Fruit fly (Drosophila melanogaster): Measurements from ENCODE around the gene CG6415.

CG6415 gene

DNA sequence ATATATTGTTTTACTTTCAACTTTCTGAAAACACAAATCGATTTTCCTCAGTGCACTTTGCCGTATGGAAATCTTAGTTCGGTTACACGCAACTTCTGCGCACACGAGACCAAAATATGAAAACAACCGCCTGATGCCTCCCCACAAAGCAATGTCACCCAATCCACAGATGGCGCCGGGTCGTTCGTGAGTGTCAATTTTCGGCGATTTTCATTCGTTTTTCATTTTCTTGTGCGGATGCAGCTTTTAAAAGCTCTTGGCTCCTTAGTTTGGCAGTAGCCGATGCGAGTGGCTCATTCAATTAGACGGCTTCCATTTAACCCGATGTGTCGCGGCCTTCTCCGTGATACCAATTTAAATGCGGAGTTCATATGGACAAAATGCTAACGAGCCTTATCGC lies 20.5 kb downstream of the CG6415 start, which contains the start of gene CG6431:
TSS of gene CG6431 (plus strand) at position 301 of the 400 bp plus-strand sequence.
- TF ChIP-seq CTCF (optimal IDR thresholded peaks at IDR 0.05) (no peak), CG8478 (optimal IDR thresholded peaks at IDR 0.05) (no peak)

DNA sequence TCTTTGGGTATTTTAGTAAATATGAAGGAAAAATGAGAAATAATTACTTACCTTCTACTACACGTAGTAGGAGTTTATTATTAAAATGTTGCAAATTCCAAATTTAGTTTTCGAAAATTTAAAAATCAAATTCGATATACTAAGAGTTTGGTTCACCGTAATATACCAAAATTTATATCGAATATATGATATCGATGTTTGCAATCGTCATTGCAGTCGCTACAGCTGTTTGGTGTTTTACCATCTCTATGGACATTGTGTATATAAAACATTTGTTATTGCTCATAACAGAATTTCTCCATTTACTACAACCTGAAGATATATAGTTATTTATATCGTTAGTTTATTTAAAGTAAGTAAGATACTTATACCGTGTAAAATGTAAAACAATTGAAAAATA lies 25.3 kb downstream of the CG6415 start, which contains the start of gene CG6443:
TSS of gene CG6443 (plus strand) at position 228 of the 400 bp plus-strand sequence.
- no peak for TF ChIP-seq CG8478 (optimal IDR thresholded peaks at IDR 0.05)
- TF ChIP-seq CTCF (optimal IDR thresholded peaks at IDR 0.05), result no peak

DNA sequence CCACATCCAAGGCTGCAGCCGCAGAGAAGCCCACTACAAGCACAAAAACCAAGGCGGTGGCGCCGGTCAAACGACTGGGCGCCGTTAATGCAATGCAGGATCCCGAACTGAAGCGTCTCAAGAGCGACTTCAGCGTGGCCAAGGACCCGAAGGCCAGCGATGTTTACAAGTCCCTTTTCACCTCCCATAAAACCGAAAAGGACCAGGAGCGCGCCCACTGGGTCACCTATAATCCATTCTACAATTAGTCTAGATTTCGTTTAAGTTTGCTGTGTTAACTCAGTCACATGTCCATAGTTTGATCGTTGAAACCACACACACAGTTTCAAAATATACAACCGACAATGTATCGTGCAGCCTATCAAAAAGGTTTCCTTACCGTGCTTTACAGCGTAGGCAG lies 26.5 kb downstream of the CG6415 start, which contains the start of gene CG17118:
TSS of gene CG17118 (plus strand) at position 301 of the 400 bp plus-strand sequence.
- TF ChIP-seq CTCF (optimal IDR thresholded peaks at IDR 0.05) (no peak), CG8478 (optimal IDR thresholded peaks at IDR 0.05) (no peak)

DNA sequence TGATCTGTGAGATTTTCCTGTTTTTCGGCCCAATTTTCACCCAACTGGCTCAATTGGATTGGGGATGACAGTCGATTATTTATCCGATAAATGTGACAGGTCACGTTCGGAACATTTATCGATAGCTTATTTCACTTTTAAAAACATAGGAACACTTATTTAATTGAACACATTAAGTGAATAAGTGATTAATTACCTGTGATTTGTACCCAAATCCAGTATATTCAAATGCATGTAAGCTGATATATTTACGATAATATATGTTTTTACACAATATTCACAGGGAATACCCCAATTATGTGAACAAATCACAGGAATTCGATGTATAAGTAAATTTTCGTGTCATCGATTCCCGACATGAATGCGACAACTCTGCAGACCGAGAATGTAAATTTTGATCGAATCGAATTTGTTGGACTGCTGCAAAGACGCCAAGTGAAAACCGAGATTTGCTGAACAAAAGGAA lies 29.0 kb downstream of the CG6415 start, which contains the start of the genes EMC3 and Dpy-30L1:
TSS of gene EMC3 (minus strand) at position 81 of the 466 bp plus-strand sequence.
TSS of gene Dpy-30L1 (plus strand) at position 311 of the 466 bp plus-strand sequence.
- no peak for TF ChIP-seq CTCF (optimal IDR thresholded peaks at IDR 0.05)

DNA sequence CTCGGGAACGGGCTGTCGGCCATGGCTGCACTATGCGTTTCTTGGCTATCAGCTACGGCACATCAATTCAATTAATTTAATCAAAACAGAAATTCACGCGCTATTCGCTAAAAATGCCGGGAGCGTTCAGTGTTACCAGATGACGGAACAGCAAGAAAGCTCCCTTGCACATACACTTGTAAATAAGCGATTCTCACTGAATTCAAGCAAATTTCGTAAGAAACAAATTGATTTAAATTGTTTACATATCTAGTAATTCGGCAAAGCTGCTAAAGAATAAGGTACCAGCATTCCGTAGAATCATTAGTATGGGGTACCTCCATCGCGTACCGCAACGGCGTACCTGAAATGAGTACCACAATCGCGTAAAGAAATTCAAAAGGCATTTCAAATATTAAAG lies 32.5 kb downstream of the CG6415 start, which contains the start of gene Nup107:
TSS of gene Nup107 (minus strand) at position 149 of the 400 bp plus-strand sequence.
- TF ChIP-seq CG8478 (optimal IDR thresholded peaks at IDR 0.05) (no peak), CTCF (optimal IDR thresholded peaks at IDR 0.05) (no peak)

DNA sequence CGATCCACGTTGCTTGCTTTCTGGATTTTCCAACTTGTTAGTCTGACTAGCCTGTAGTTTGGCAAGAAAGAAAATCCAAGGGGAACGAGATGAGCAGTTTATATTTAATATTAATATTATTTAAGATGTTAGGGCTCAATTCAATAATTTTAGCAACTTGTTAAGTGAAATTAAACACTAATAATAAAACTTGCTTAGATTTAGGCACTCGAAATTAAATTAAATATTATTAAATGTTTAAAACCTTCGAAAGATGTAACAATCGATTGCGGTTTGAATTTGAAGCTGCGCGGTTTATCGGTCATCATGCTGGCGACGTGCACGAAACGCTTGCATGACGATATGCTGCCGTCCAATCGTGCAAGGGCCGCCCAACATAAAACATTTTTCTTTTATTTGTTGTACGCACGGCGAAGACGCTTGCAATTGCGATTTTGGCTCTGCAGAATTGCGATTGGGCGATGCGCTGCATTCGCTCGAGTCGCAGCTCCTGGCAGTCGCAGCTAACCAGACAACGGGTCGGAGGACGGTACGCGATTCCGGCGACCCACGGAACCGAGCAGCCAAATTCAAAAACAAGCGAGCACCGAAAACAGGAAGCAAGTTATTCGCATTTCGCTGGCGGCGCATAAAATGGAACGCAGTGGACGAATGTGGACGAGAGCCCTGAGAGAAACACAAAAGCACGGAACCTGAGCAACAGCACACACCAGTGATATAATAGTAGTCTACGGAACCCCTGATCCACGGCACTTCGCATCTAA lies 33.8 kb downstream of the CG6415 start, which contains the start of the genes Vha16-5 and CG12299:
TSS of gene Vha16-5 (minus strand) at position 51 of the 764 bp plus-strand sequence.
TSS of gene CG12299 (plus strand) at position 353 of the 764 bp plus-strand sequence.
- no peak for TF ChIP-seq CG8478 (optimal IDR thresholded peaks at IDR 0.05)
- TF ChIP-seq CTCF (optimal IDR thresholded peaks at IDR 0.05), result no peak

DNA sequence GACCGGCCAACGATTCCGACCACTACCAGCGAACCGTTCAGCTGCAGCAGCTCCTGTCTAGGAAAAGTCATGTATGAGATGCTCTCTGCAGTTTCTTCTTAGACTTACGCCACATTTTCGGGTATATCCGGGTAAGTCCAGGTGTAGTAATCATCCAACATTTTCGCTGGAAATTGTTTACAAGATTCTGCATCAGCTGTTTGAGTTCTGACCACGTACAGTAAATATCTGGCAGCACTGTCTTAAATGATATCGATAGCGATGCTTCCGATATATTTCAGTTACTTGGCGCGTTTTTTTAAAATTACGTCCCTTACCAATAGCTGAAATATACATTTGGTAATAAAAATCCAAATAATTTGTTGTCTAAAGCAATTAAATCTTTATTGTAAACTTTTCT lies 40.3 kb downstream of the CG6415 start, which contains the start of gene CG6729:
TSS of gene CG6729 (minus strand) at position 222 of the 400 bp plus-strand sequence.
- TF ChIP-seq CG8478 (optimal IDR thresholded peaks at IDR 0.05), result no peak
- no peak for TF ChIP-seq CTCF (optimal IDR thresholded peaks at IDR 0.05)

DNA sequence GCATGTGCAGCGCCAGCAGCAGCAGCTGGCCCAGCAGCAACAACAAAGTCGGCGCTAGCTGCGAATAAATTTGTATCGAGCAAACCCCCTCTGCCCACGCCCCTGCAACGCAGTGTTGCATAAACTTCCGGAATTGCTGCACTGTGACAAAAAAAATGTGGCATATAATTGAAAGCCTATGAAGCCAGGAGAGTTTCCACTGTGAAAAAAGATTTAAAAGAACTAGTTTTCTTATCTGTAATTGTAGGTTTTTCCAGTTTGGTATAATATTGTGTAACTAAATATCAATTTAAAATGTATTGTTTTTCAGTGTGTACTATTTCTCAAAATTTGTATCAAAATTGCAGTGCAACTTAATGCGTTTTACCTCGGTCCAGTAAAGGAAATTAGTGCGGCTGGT lies 44.8 kb downstream of the CG6415 start:
- no peak for TF ChIP-seq CTCF (optimal IDR thresholded peaks at IDR 0.05)
- no peak for TF ChIP-seq CG8478 (optimal IDR thresholded peaks at IDR 0.05)

DNA sequence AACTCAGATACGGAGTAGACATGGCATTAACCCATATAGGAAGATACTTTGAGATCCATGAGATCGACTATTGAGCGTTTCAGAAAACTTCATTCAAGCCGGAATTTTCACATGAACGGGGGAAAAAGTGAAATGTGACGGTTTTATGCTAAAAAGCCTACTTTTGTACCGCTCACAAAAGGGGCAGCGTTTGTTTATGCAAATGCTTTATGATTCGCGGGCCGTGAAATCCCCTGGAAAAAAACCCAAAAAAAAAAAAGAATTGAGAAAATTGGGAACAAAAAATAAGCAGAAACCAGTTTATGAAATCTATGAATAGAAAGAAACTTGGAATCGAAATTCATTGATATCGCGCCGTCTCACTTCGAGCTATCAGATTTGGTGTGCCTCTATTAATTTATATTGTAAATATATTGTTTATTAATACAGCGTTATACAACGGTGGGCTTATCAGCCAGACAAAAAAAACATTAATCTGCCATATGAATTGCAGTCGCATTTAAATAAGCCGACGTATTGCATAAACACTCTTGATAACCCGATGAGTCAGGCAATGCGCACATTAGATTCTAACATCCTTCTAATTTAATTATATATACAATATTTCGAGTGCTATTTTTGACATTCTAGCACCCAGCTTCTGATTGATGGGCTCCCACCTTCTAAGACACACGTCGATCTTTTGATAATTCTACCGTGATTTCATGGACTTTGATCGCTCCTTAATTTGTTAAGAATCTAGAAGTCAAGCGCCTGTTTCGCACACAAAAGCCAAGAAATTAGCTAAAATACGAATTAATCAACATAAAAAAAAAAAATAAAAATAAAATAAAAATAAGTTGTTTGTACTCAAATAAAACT lies 46.4 kb downstream of the CG6415 start:
- TF ChIP-seq CG8478 (optimal IDR thresholded peaks at IDR 0.05), result no peak
- no peak for TF ChIP-seq CTCF (optimal IDR thresholded peaks at IDR 0.05)

DNA sequence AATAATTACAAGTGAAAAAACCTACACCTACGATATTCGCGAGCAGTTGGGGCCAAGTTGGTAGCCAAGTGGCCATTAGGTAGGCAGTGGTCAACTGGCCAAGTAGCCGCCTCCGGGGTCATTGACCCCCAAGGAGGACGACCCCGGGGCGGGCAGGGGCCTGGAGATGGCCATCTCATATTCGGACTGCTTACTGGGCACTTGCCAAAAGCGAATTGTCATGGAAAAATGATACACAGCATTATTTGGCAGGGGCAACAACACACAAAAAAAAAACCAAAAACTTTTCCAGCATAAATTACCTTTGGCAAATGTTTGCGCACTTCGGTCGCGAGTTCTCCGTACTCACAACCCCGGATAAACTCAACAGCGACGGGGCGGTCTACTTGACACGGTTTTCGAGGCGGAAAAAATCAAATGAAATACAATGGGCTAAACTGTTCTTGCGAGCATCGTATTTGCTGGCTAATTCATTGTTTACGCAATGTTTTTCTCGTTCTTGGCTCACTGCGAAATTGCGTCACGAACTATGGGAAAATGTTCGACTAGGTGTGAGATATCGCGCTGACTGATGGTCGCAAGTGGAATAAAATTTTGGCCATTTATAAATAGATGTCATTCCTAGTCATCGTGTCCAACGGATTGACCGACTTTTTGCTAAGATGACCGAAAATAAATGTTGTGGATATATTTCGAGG lies 47.6 kb downstream of the CG6415 start:
- TF ChIP-seq CG8478 (optimal IDR thresholded peaks at IDR 0.05) (no peak), CTCF (optimal IDR thresholded peaks at IDR 0.05) (no peak)

DNA sequence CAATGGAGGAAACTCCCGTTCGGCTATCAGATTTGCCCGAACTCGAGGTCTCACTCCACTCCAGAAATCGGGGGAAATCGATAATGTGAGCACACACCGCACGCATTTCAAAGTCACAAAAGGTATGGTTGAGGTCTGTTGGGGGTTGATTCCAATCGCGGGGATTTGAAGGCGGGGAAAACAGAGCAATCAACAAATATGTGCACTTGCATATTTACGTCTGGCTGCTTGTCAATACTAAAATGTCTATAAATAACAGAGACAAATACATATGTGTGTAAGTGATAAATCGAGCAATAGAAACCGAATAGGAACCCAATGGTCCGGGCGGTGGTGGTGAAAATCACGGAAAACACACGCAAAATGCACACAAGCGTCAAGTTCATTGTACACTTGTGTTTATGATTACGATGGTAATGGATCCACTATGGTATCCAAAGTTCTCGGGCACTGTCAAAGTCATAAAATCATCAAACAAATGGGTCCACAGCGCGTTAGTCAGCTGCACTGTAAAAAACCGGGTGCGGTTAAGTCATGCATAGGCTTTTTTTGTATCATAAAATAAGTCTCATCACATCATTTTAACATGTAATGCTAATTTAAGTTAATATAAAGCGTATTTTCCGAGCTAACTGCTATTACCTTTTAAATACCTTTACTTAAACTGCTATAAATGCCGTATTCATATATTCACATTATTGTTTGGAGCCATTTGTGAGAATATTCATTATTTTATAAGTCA lies 48.6 kb downstream of the CG6415 start:
- TF ChIP-seq CTCF (optimal IDR thresholded peaks at IDR 0.05) (no peak), CG8478 (optimal IDR thresholded peaks at IDR 0.05) (no peak)

DNA sequence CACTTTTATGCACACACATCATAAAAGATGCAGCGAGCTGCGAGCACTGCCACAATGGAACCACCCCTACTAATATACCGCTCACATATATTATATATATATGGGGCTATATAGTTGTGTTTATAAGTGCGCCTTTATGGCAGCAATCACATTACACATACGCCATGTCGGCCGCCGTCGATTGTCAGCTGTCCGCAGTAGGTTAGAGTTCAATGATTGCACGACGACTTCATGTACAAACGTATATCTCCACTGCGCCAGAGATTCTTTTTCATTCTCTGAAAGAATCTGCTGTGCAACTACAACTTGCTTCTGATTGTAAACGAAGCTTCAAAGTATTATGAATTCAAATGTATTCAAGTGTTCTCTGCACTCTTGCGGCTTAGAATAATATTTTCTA lies 49.2 kb downstream of the CG6415 start:
- TF ChIP-seq CTCF (optimal IDR thresholded peaks at IDR 0.05) (no peak), CG8478 (optimal IDR thresholded peaks at IDR 0.05) (no peak)

DNA sequence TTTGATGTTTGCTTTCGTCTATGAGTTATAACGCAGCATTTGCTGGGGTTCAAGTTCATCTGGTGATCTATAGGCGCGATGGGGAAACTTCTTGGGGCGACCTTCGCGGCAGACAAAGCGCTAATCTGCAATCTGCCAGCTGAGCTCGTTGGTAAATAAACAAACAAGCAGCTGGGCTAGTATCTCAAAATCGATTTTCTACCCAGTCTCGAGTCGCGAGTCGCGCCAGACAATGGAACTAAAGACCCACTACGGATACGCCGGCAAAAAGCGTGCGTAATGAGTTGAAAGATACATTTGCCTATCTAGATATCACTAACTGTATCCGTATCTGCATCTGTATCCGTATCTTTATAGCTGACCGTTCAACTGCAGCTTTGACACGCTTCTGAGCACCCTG lies 50.2 kb downstream of the CG6415 start:
- TF ChIP-seq CG8478 (optimal IDR thresholded peaks at IDR 0.05) (no peak), CTCF (optimal IDR thresholded peaks at IDR 0.05) (no peak)
